Fruit fly (Drosophila melanogaster): Measurements from ENCODE around the gene mei-218.
A peak's percentile ranks its signal among the peaks of the same experiment; 100 is the strongest.

Gene mei-218

DNA sequence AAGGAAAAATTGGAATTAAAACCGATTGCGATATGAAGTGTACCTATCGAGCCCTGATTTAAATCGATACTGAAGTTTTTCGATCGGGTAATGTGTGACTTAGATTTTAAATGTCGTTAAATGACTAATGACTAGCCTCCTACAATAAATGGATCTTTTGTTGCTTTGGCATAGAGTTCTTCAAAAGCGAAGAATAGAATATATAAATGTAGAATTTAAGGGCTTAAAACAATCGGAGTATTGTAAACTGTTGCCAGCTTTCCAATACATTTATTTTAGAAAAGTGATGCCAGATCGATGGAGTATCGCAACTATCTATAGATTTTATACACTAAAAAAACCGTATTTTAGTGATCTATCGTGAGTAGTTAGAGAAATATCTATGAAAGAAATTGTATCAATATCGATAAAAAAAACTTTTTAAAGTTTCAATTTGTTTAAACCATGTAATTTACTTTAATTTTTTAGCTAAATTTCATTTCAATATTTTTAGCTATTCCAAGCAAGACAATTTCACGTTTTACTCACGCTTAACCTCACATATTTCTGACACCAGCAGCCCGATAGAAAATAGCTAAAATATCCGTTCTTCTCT, at the start of gene mei-218, which contains the start of gene mei-217:
Gene mei-218 (minus strand): TSS at position 51 of the 595 bp plus-strand sequence.
Gene mei-217 (minus strand): TSS at position 51 of the 595 bp plus-strand sequence.
- TF ChIP-seq Jra (GFP tag; optimal IDR thresholded peaks at IDR 0.05) (no peak), woc (GFP tag; optimal IDR thresholded peaks at IDR 0.05) (peak; percentile 41)

DNA sequence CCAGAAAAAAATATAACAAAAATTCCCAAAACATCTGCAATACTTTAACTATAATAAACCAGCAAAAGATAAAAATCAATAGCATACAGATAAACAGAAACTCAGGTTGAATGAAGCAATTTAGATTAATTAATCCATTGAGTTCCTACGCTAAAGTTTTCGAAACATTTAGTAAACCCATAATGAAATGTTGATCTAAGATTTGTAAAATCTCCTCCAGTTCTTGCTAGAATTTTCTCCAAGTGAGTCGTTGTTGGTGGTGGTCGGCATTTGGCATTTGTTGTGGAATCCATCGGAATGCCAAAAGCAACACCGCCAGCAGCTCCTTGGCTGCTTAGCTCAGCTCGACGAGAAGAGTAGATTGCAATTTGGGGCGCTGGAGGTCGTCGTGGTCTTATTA, 45.4 kb upstream of the mei-218 start:
- TF ChIP-seq CG32264 (GFP tag; optimal IDR thresholded peaks at IDR 0.05) (no peak), HLH106 (tag; optimal IDR thresholded peaks at IDR 0.05) (peak; percentile 25)

DNA sequence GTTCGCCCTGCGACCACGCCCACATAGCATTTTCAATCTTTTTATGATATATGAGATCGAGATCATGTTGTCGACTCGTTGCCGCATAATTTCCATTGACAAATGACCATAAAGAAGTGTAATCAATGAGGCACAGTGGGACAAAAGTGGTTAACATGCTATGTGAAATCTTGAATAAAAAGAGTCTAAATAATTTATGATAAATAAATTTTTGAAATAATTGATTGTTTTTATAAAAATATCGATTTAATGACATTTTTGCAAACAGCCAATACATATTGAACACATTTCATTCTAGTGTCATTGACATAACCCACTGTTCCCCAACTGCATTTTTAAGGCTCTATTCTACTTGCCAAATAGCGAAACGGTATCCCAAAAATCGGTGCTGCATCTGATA, 44.7 kb upstream of the mei-218 start:
- peak; percentile 32 for TF ChIP-seq rgr (GFP tag; optimal IDR thresholded peaks at IDR 0.05)
- no peak for TF ChIP-seq CG32264 (GFP tag; optimal IDR thresholded peaks at IDR 0.05)
- no peak for TF ChIP-seq ey (GFP tag; optimal IDR thresholded peaks at IDR 0.05)
- TF ChIP-seq sage (GFP tag; optimal IDR thresholded peaks at IDR 0.05) = no peak
- TF ChIP-seq lola (GFP tag; optimal IDR thresholded peaks at IDR 0.05) = no peak
- peak; percentile 16 for TF ChIP-seq h (GFP tag; optimal IDR thresholded peaks at IDR 0.05)
- TF ChIP-seq OdsH (GFP tag; optimal IDR thresholded peaks at IDR 0.05) = peak; percentile 20
- TF ChIP-seq psq (GFP tag; optimal IDR thresholded peaks at IDR 0.05) = peak; percentile 36
- TF ChIP-seq Sp1 (GFP tag; optimal IDR thresholded peaks at IDR 0.05) = no peak
- TF ChIP-seq foxo (GFP tag; optimal IDR thresholded peaks at IDR 0.05) = no peak

DNA sequence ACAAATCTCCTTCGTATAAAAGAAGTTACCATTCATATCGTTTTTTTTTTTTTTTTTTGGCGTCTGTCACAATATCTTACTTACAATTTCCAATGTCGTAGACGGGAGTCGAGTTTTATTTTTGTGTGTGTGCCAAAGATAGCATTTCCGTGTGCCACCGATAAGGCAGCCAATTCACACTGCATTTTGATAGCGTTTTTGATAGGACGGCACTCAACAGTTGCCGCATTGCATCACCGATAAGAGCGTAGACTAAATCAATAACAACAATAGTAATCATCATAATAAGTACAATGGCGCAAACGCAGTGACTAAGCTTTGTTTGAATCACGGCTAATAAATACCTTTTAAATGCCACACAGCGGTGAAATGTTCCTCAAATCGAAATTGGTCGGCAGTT, 43.6 kb upstream of the mei-218 start:
- TF ChIP-seq GATAd (GFP tag; optimal IDR thresholded peaks at IDR 0.05) = no peak
- TF ChIP-seq h (GFP tag; optimal IDR thresholded peaks at IDR 0.05) = no peak
- TF ChIP-seq dmrt93B (GFP tag; optimal IDR thresholded peaks at IDR 0.05) = no peak
- TF ChIP-seq rgr (GFP tag; optimal IDR thresholded peaks at IDR 0.05) = no peak
- TF ChIP-seq pan (optimal IDR thresholded peaks at IDR 0.05) = no peak
- no peak for TF ChIP-seq Jra (GFP tag; optimal IDR thresholded peaks at IDR 0.05)
- TF ChIP-seq woc (GFP tag; optimal IDR thresholded peaks at IDR 0.05) = no peak
- no peak for TF ChIP-seq Rel (GFP tag; optimal IDR thresholded peaks at IDR 0.05)
- TF ChIP-seq Rel (tag; optimal IDR thresholded peaks at IDR 0.05) = no peak

DNA sequence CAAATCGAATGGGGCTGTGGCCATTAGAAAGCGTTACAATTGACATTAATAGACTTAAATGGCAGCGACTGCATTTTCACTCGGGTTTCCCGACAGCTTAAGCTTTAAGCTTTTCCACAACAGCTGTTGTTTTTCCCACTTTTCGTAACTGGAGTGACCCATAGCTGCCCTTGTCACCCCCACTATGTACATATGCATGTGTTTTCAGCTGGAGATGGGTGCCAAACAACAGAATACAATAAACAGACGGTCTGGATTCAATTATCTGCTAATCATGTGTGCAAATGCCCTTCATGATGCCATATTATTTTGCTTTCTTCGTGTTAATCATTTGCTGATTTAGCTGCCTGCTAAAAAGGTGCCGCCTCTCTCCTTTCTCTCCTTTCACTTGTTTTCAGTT, 40.7 kb upstream of the mei-218 start:
- peak; percentile 61 for TF ChIP-seq Hr83 (GFP tag; optimal IDR thresholded peaks at IDR 0.05; ENCODE audit: poor library complexity, severe bottlenecking)
- no peak for TF ChIP-seq HLH106 (tag; optimal IDR thresholded peaks at IDR 0.05)
- no peak for TF ChIP-seq foxo (GFP tag; optimal IDR thresholded peaks at IDR 0.05)
- no peak for TF ChIP-seq Hr78 (GFP tag; optimal IDR thresholded peaks at IDR 0.05)
- TF ChIP-seq Sp1 (GFP tag; optimal IDR thresholded peaks at IDR 0.05) = no peak
- TF ChIP-seq tai (GFP tag; optimal IDR thresholded peaks at IDR 0.05) = no peak
- no peak for TF ChIP-seq woc (GFP tag; optimal IDR thresholded peaks at IDR 0.05)

DNA sequence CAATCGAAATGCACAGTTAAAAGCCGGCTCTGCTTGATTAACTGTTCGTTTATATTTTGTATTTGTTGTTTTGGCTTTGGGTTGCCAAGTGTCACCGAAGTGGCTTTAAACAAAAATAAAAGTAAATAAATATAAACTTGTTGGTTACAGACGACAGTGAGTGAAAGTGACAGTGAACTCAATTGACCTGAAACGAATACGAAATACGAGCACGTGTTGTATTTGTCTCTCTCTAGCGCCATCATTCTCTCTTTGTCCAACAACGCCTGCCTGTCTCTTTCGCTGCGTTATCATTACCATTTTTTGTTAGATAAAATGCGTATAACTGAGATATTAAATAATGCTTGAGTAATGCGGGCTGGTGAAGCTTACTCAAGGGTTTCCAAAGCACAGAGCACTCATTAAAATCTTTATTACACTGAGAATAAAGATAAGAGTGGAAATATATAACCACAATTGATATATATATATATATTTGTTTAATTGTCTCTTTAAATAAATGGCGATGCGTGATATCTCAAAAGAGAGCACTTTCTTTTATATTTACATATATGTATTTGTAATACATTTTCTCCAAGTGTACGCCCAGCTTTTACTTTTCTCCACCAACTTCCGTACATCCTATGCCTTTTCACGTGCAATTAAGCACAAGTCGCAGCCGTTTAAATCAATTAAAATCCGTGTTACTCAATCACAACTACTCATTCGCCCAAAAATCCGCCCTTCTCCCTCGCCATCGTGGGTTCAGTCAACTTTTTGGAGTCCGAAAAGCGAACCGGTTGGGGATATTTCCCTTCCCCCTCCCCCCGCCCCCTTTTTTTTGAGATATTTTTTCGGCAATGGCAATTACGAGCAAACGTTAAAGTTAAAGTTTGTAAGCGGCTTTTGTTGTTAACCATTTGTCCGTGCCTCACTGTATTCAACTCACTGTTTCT, 38.7 kb upstream of the mei-218 start:
- no peak for TF ChIP-seq CG32264 (GFP tag; optimal IDR thresholded peaks at IDR 0.05)
- TF ChIP-seq pan (optimal IDR thresholded peaks at IDR 0.05) = no peak
- no peak for TF ChIP-seq CG9705 (GFP tag; optimal IDR thresholded peaks at IDR 0.05)
- TF ChIP-seq Jra (GFP tag; optimal IDR thresholded peaks at IDR 0.05) = no peak
- TF ChIP-seq br (GFP tag; optimal IDR thresholded peaks at IDR 0.05) = no peak
- no peak for TF ChIP-seq N (GFP tag; optimal IDR thresholded peaks at IDR 0.05)
- no peak for TF ChIP-seq Mio (GFP tag; optimal IDR thresholded peaks at IDR 0.05)
- no peak for TF ChIP-seq dmrt93B (GFP tag; optimal IDR thresholded peaks at IDR 0.05)
- TF ChIP-seq psq (GFP tag; optimal IDR thresholded peaks at IDR 0.05) = peak; percentile 23
- TF ChIP-seq ey (GFP tag; optimal IDR thresholded peaks at IDR 0.05) = no peak
- no peak for TF ChIP-seq Vsx2 (GFP tag; optimal IDR thresholded peaks at IDR 0.05; ENCODE audit: partially characterized antibody)
- no peak for TF ChIP-seq Hr78 (GFP tag; optimal IDR thresholded peaks at IDR 0.05)
- TF ChIP-seq GATAd (GFP tag; optimal IDR thresholded peaks at IDR 0.05) = no peak
- TF ChIP-seq dl (GFP tag; optimal IDR thresholded peaks at IDR 0.05; ENCODE audit: insufficient read depth in 1 of 2, partially characterized antibody in 2 of 2) = no peak
- TF ChIP-seq Abd-B (GFP tag; optimal IDR thresholded peaks at IDR 0.05) = no peak
- peak; percentile 26 for TF ChIP-seq OdsH (GFP tag; optimal IDR thresholded peaks at IDR 0.05)
- TF ChIP-seq dsf (GFP tag; optimal IDR thresholded peaks at IDR 0.05; ENCODE audit: borderline replicate concordance) = no peak
- TF ChIP-seq Dfd (GFP tag; optimal IDR thresholded peaks at IDR 0.05) = peak; percentile 75
- peak in 1 of 2 experiments; percentile 14 for TF ChIP-seq foxo (GFP tag; optimal IDR thresholded peaks at IDR 0.05)
- no peak for TF ChIP-seq woc (GFP tag; optimal IDR thresholded peaks at IDR 0.05)
- no peak for TF ChIP-seq Rel (GFP tag; optimal IDR thresholded peaks at IDR 0.05)
- no peak for TF ChIP-seq Rel (tag; optimal IDR thresholded peaks at IDR 0.05)
- TF ChIP-seq tai (GFP tag; optimal IDR thresholded peaks at IDR 0.05) = no peak
- TF ChIP-seq Sp1 (GFP tag; optimal IDR thresholded peaks at IDR 0.05) = peak; percentile 46
- TF ChIP-seq rgr (GFP tag; optimal IDR thresholded peaks at IDR 0.05) = peak; percentile 9
- TF ChIP-seq Hr83 (GFP tag; optimal IDR thresholded peaks at IDR 0.05; ENCODE audit: poor library complexity, severe bottlenecking) = no peak
- TF ChIP-seq CrebA (GFP tag; optimal IDR thresholded peaks at IDR 0.05; ENCODE audit: borderline replicate concordance) = no peak
- TF ChIP-seq brk (GFP tag; optimal IDR thresholded peaks at IDR 0.05) = no peak
- no peak for TF ChIP-seq h (GFP tag; optimal IDR thresholded peaks at IDR 0.05)
- no peak for TF ChIP-seq usp (GFP tag; optimal IDR thresholded peaks at IDR 0.05)
- TF ChIP-seq Hnf4 (GFP tag; optimal IDR thresholded peaks at IDR 0.05) = no peak
- TF ChIP-seq sage (GFP tag; optimal IDR thresholded peaks at IDR 0.05) = no peak
